Worm (Caenorhabditis elegans): Measurements from ENCODE around the gene sru-45.
A peak's percentile ranks its signal among the peaks of the same experiment; 100 is the strongest.

Gene sru-45

DNA sequence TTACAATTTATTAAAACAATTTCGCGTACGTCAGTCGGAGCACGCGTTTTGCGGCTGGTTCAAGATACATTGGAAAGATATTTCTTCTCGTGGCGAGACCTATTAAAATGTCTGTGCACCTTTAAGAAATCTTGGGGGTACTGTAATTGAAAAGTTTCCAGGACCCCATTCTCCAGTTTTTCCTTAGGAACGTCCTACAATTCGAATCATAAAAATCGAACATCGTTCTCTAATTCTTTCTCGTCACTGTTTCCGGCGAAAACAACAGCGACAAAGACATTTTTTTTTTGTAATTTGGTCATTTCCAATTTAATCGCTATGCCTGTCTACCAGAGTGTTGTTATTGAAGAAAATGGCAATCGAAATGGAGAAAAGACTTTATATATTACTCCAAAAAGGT is 29.0 kb upstream of the sru-45 start, which contains the start of gene Y32B12B.1:
Y32B12B.1 (plus strand) TSS at position 301 of the 400 bp plus-strand sequence.
- no peak for TF ChIP-seq B0310.2 (tag; optimal IDR thresholded peaks at IDR 0.05)
- no peak for TF ChIP-seq aly-1 (tag; optimal IDR thresholded peaks at IDR 0.05)
- no peak for TF ChIP-seq tra-4 (tag; optimal IDR thresholded peaks at IDR 0.05)
- no peak for TF ChIP-seq hmg-4 (GFP tag; optimal IDR thresholded peaks at IDR 0.05)
- TF ChIP-seq ceh-36 (tag; optimal IDR thresholded peaks at IDR 0.05) = no peak

DNA sequence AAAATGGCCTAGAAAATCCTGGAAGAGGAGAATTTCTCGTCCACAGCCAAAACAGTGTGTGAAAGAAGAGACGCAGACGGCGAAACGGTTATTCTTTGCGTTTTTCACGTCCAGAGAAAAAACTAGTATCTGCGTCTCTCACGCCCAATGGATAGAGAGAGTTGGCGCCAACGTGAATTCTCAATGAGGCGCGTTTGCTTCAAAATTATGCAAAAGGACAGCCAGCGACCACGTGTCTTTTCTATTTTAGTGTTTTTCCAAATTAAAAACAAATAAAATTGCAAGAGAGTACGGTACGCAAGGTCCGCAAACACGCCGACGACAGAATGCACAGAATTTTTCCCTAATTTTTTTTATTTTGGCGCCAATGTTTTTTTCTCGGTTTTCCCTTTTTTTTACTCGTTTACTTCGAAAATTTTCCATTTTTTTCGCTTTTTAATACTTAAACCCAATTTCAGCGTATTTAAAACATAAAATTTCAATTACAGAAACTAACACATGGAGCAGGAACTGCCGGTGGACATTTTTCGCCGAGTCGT is 27.8 kb upstream of the sru-45 start, which contains the start of gene Y32B12B.2:
Y32B12B.2 (plus strand) TSS at position 489 of the 539 bp plus-strand sequence.
- TF ChIP-seq ets-7 (tag; optimal IDR thresholded peaks at IDR 0.05) = no peak
- TF ChIP-seq tbx-37 (GFP tag; conservative IDR thresholded peaks at IDR 0.05) = no peak
- TF ChIP-seq tbx-11 (GFP tag; IDR thresholded peaks at IDR 0.05) = no peak
- no peak for TF ChIP-seq ama-1 (optimal IDR thresholded peaks at IDR 0.05)
- no peak for TF ChIP-seq ceh-36 (tag; optimal IDR thresholded peaks at IDR 0.05)
- no peak for TF ChIP-seq pes-1 (GFP tag; IDR thresholded peaks at IDR 0.05)
- no peak for TF ChIP-seq flt-1 (GFP tag; IDR thresholded peaks at IDR 0.05)
- TF ChIP-seq B0310.2 (tag; optimal IDR thresholded peaks at IDR 0.05) = no peak
- no peak for TF ChIP-seq F13C5.2 (tag; optimal IDR thresholded peaks at IDR 0.05)
- no peak for TF ChIP-seq sea-1 (GFP tag; conservative IDR thresholded peaks at IDR 0.05)
- no peak for TF ChIP-seq hmg-4 (GFP tag; optimal IDR thresholded peaks at IDR 0.05)
- no peak for TF ChIP-seq tra-4 (tag; optimal IDR thresholded peaks at IDR 0.05)
- TF ChIP-seq ceh-13 (GFP tag; optimal IDR thresholded peaks at IDR 0.05) = no peak
- no peak for TF ChIP-seq hnd-1 (tag; optimal IDR thresholded peaks at IDR 0.05)
- no peak for TF ChIP-seq hmbx-1 (tag; optimal IDR thresholded peaks at IDR 0.05)

DNA sequence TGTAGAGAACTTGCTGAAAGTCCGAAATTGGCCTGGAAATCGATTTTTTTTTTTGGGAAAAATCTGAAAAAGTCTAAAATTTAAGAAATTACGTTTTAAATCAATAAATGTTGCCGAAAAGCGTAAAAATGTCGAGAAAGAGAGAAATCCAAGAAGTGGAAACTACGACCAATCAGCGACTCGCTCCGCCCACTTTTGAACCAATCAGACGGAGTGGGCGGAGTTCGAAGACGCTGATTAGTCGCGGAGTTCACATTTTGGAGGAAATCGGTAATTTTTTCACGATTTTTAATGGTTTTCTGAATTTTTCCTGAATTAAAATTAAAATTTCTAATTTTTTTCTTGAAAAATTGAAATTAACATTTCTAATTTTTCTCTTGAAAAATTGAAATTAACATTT is 26.1 kb upstream of the sru-45 start:
- TF ChIP-seq hmg-4 (GFP tag; optimal IDR thresholded peaks at IDR 0.05) (no peak), tbx-11 (GFP tag; IDR thresholded peaks at IDR 0.05) (no peak), tra-4 (tag; optimal IDR thresholded peaks at IDR 0.05) (no peak), pes-1 (GFP tag; IDR thresholded peaks at IDR 0.05) (no peak), ceh-13 (GFP tag; optimal IDR thresholded peaks at IDR 0.05) (no peak), ets-7 (tag; optimal IDR thresholded peaks at IDR 0.05) (no peak), hnd-1 (tag; optimal IDR thresholded peaks at IDR 0.05) (no peak), F13C5.2 (tag; optimal IDR thresholded peaks at IDR 0.05) (no peak), sea-1 (GFP tag; conservative IDR thresholded peaks at IDR 0.05) (no peak), flt-1 (GFP tag; IDR thresholded peaks at IDR 0.05) (no peak), ceh-36 (tag; optimal IDR thresholded peaks at IDR 0.05) (no peak), ama-1 (optimal IDR thresholded peaks at IDR 0.05) (no peak), tbx-37 (GFP tag; conservative IDR thresholded peaks at IDR 0.05) (no peak), scrt-1 (GFP tag; IDR thresholded peaks at IDR 0.05) (no peak), B0310.2 (tag; optimal IDR thresholded peaks at IDR 0.05) (no peak), aly-1 (tag; optimal IDR thresholded peaks at IDR 0.05) (no peak), hmbx-1 (tag; optimal IDR thresholded peaks at IDR 0.05) (no peak)

DNA sequence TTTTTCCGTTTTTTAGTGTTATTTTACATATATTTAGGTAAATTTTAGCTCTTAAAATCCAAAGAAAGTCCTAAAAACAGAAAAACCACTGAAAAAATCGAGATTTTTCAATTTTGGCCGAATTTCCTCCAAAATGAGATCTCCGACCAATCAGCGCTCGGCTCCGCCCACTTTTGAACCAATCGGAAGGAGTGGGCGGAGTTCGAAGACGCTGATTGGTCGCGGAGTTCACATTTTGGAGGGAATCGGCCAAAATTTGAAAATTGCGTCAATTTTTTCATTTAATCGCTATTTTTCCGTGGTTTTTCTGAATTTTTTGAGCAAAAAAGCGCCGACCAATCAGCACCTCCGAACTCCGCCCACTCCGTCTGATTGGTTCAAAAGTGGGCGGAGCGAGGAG is 25.1 kb upstream of the sru-45 start:
- TF ChIP-seq scrt-1 (GFP tag; IDR thresholded peaks at IDR 0.05) = no peak
- TF ChIP-seq flt-1 (GFP tag; IDR thresholded peaks at IDR 0.05) = no peak
- no peak for TF ChIP-seq ama-1 (optimal IDR thresholded peaks at IDR 0.05)
- no peak for TF ChIP-seq ets-7 (tag; optimal IDR thresholded peaks at IDR 0.05)
- TF ChIP-seq ceh-13 (GFP tag; optimal IDR thresholded peaks at IDR 0.05) = no peak
- TF ChIP-seq B0310.2 (tag; optimal IDR thresholded peaks at IDR 0.05) = no peak
- TF ChIP-seq pes-1 (GFP tag; IDR thresholded peaks at IDR 0.05) = no peak
- TF ChIP-seq F13C5.2 (tag; optimal IDR thresholded peaks at IDR 0.05) = no peak
- no peak for TF ChIP-seq ceh-36 (tag; optimal IDR thresholded peaks at IDR 0.05)
- TF ChIP-seq sea-1 (GFP tag; conservative IDR thresholded peaks at IDR 0.05) = no peak
- TF ChIP-seq tbx-37 (GFP tag; conservative IDR thresholded peaks at IDR 0.05) = no peak
- no peak for TF ChIP-seq hmg-4 (GFP tag; optimal IDR thresholded peaks at IDR 0.05)
- TF ChIP-seq aly-1 (tag; optimal IDR thresholded peaks at IDR 0.05) = no peak

DNA sequence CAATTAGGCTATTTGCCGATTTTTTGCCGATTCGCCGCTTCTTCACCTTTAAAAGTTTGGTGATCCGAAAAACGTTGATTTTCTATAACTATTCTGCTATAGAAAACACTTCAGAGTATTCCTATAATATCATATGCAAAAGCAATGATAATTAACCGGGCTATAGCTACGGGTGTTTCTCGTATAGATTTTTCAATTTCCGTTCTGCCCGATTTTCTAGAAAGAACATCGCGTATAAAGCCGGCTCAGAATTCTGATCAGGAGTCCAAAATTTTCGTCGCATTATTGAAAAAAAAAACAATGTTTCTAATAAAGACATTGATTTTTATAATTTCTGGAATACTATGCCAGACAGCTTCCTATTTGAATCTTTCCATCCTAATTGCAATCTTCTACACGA is 15.1 kb upstream of the sru-45 start, which contains the start of gene srbc-65:
srbc-65 (plus strand) TSS at position 301 of the 400 bp plus-strand sequence.
- TF ChIP-seq tbx-11 (GFP tag; IDR thresholded peaks at IDR 0.05) = no peak
- no peak for TF ChIP-seq ets-7 (tag; optimal IDR thresholded peaks at IDR 0.05)
- TF ChIP-seq aly-1 (tag; optimal IDR thresholded peaks at IDR 0.05) = no peak
- no peak for TF ChIP-seq hmbx-1 (tag; optimal IDR thresholded peaks at IDR 0.05)
- no peak for TF ChIP-seq ceh-36 (tag; optimal IDR thresholded peaks at IDR 0.05)
- no peak for TF ChIP-seq pes-1 (GFP tag; IDR thresholded peaks at IDR 0.05)
- TF ChIP-seq scrt-1 (GFP tag; IDR thresholded peaks at IDR 0.05) = no peak
- TF ChIP-seq flt-1 (GFP tag; IDR thresholded peaks at IDR 0.05) = no peak
- no peak for TF ChIP-seq B0310.2 (tag; optimal IDR thresholded peaks at IDR 0.05)
- TF ChIP-seq tra-4 (tag; optimal IDR thresholded peaks at IDR 0.05) = no peak
- no peak for TF ChIP-seq ama-1 (optimal IDR thresholded peaks at IDR 0.05)
- no peak for TF ChIP-seq ceh-13 (GFP tag; optimal IDR thresholded peaks at IDR 0.05)
- TF ChIP-seq sea-1 (GFP tag; conservative IDR thresholded peaks at IDR 0.05) = no peak
- TF ChIP-seq F13C5.2 (tag; optimal IDR thresholded peaks at IDR 0.05) = no peak
- TF ChIP-seq hnd-1 (tag; optimal IDR thresholded peaks at IDR 0.05) = no peak
- no peak for TF ChIP-seq hmg-4 (GFP tag; optimal IDR thresholded peaks at IDR 0.05)

DNA sequence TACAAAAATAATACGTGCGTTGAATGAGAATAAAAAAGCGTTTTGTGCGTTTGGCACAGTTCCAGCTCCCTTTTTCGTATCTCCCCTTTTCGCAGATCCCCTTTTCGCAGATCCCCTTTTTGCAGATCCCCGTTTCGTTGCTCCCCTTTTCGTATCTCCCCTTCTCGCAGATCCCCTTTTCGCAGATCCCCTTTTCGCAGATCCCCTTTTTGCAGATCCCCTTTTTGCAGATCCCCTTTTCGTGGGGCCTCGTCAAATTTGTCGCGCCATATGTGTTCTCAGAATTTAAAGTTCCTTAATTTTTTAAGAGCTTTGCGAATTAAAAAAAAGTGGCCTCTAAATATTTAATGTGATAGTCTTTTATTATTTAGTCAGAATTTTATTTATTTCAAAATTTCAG is 12.8 kb upstream of the sru-45 start, which contains the start of gene Y32B12B.4:
Y32B12B.4 (plus strand) TSS at position 399 of the 400 bp plus-strand sequence.
- no peak for TF ChIP-seq ceh-36 (tag; optimal IDR thresholded peaks at IDR 0.05)
- TF ChIP-seq scrt-1 (GFP tag; IDR thresholded peaks at IDR 0.05) = peak; percentile 82
- no peak for TF ChIP-seq flt-1 (GFP tag; IDR thresholded peaks at IDR 0.05)
- peak; percentile 79 for TF ChIP-seq tbx-37 (GFP tag; conservative IDR thresholded peaks at IDR 0.05)
- peak; percentile 74 for TF ChIP-seq tbx-11 (GFP tag; IDR thresholded peaks at IDR 0.05)
- no peak for TF ChIP-seq F13C5.2 (tag; optimal IDR thresholded peaks at IDR 0.05)
- peak; percentile 41 for TF ChIP-seq ceh-13 (GFP tag; optimal IDR thresholded peaks at IDR 0.05)
- TF ChIP-seq aly-1 (tag; optimal IDR thresholded peaks at IDR 0.05) = peak; percentile 16
- TF ChIP-seq hmg-4 (GFP tag; optimal IDR thresholded peaks at IDR 0.05) = peak; percentile 49
- TF ChIP-seq pes-1 (GFP tag; IDR thresholded peaks at IDR 0.05) = peak; percentile 92
- TF ChIP-seq hmbx-1 (tag; optimal IDR thresholded peaks at IDR 0.05) = no peak
- no peak for TF ChIP-seq tra-4 (tag; optimal IDR thresholded peaks at IDR 0.05)
- TF ChIP-seq ets-7 (tag; optimal IDR thresholded peaks at IDR 0.05) = peak; percentile 2
- peak; percentile 5 for TF ChIP-seq B0310.2 (tag; optimal IDR thresholded peaks at IDR 0.05)
- peak; percentile 13 for TF ChIP-seq hnd-1 (tag; optimal IDR thresholded peaks at IDR 0.05)
- peak; percentile 54; the same call in 1 of the 2 replicates for TF ChIP-seq sea-1 (GFP tag; conservative IDR thresholded peaks at IDR 0.05)
- TF ChIP-seq ama-1 (optimal IDR thresholded peaks at IDR 0.05) = no peak

DNA sequence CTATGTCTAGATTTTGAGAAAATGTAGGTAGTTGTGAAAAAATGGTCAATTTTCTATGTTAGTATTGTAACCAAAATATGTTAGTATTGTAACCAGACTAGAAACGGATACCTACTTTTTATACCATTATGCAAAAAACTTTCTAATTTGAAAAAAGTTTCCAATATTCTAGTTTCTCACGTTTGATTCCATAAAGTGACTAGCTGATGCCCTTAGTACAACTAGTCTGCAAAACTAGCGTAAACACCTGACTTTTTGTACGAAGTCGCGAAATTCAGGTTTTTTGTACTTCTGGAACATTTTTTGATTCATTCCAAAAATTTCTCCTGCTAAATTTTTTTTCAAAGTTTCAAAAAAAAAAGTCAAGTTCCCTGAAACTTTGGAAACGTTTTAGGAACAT is 2.3 kb downstream of the sru-45 start:
- TF ChIP-seq aly-1 (tag; optimal IDR thresholded peaks at IDR 0.05) (no peak), hmbx-1 (tag; optimal IDR thresholded peaks at IDR 0.05) (no peak), sea-1 (GFP tag; conservative IDR thresholded peaks at IDR 0.05) (no peak), ama-1 (optimal IDR thresholded peaks at IDR 0.05) (no peak), F13C5.2 (tag; optimal IDR thresholded peaks at IDR 0.05) (no peak), ets-7 (tag; optimal IDR thresholded peaks at IDR 0.05) (no peak), hmg-4 (GFP tag; optimal IDR thresholded peaks at IDR 0.05) (no peak), ceh-13 (GFP tag; optimal IDR thresholded peaks at IDR 0.05) (no peak), hnd-1 (tag; optimal IDR thresholded peaks at IDR 0.05) (no peak), ceh-36 (tag; optimal IDR thresholded peaks at IDR 0.05) (no peak), tra-4 (tag; optimal IDR thresholded peaks at IDR 0.05) (no peak), tbx-11 (GFP tag; IDR thresholded peaks at IDR 0.05) (no peak), pes-1 (GFP tag; IDR thresholded peaks at IDR 0.05) (no peak), tbx-37 (GFP tag; conservative IDR thresholded peaks at IDR 0.05) (no peak), B0310.2 (tag; optimal IDR thresholded peaks at IDR 0.05) (no peak), scrt-1 (GFP tag; IDR thresholded peaks at IDR 0.05) (no peak), flt-1 (GFP tag; IDR thresholded peaks at IDR 0.05) (no peak)

Measured in whole organism, early embryonic.